Worm (Caenorhabditis elegans) whole organism, L1 larva: ENCODE results near the gene R07B7.12.

Experiments
- C16A3.4 ChIP-seq: fragments of 150-350 bp; optimal IDR thresholded peaks from 2 replicates; lab custom pipeline; 2014; ENCODE audit warnings: missing biosample characterization, missing genetic modification characterization
- Y116A8C.19 ChIP-seq: sonication (generic microtip); optimal IDR thresholded peaks from 2 replicates; lab custom pipeline; 2016; ENCODE audit warnings: missing compliant biosample characterization, missing genetic modification characterization, borderline replicate concordance
- aly-2 ChIP-seq: fragments of 150-350 bp; optimal IDR thresholded peaks from 2 replicates; lab custom pipeline; 2014; ENCODE audit warnings: missing biosample characterization, missing genetic modification characterization
- ama-1 ChIP-seq: fragments of 150-350 bp; optimal IDR thresholded peaks from 2 replicates; lab custom pipeline; 2014
- ceh-90 ChIP-seq: sonication (generic microtip); optimal IDR thresholded peaks from 2 replicates; lab custom pipeline; 2016; ENCODE audit warnings: missing genetic modification characterization, missing compliant biosample characterization
- dpl-1 ChIP-seq, 3 experiments: fragments of 150-350 bp in 2 of 3; sonication (generic microtip) in 1 of 3; optimal IDR thresholded peaks; 2 replicates each; lab custom pipeline; 2014 to 2017; ENCODE audit warnings: missing biosample characterization in 3 of 3, missing genetic modification characterization in 3 of 3, missing genetic modification reagents in 3 of 3
- dsc-1 ChIP-seq: sonication (generic microtip); optimal IDR thresholded peaks from 2 replicates; lab custom pipeline; 2016; ENCODE audit warnings: mild to moderate bottlenecking, missing genetic modification characterization, missing compliant biosample characterization
- efl-1 ChIP-seq, 4 experiments: fragments of 150-350 bp; optimal IDR thresholded peaks in 3 of 4; peaks in 1 of 4; 1 replicate in 1 of 4; 2 replicates in 3 of 4; lab custom pipeline; 2014; ENCODE audit warnings: missing biosample characterization in 2 of 4, missing genetic modification characterization in 2 of 4, missing genetic modification reagents in 2 of 4
- egl-13 ChIP-seq: sonication (generic microtip); optimal IDR thresholded peaks from 2 replicates; lab custom pipeline; 2016; ENCODE audit warnings: missing genotype, missing genetic modification reagents, missing genetic modification characterization, missing compliant biosample characterization
- egl-27 ChIP-seq, 2 experiments: fragments of 150-350 bp in 1 of 2; sonication (generic microtip); optimal IDR thresholded peaks; 3 replicates each; lab custom pipeline; 2017 to 2018; ENCODE audit warnings: missing biosample characterization in 2 of 2, missing genetic modification characterization in 2 of 2, missing genetic modification reagents in 2 of 2
- elt-2 ChIP-seq: sonication (generic microtip); optimal IDR thresholded peaks from 2 replicates; lab custom pipeline; 2016; ENCODE audit warnings: missing genetic modification characterization, mild to moderate bottlenecking, inconsistent platforms, missing compliant biosample characterization, missing genetic modification reagents
- elt-3 ChIP-seq, 6 experiments: fragments of 150-350 bp in 1 of 6; sonication (generic microtip); optimal IDR thresholded peaks; 2 replicates each; lab custom pipeline; 2017 to 2018; ENCODE audit warnings: missing biosample characterization in 6 of 6, missing genetic modification characterization in 6 of 6, inconsistent platforms in 1 of 6
- ets-5 ChIP-seq: fragments of 200-800 bp; sonication (Bioruptor generic); IDR thresholded peaks from 2 replicates; pipeline ENCODE4 v1.3.6; 2022; ENCODE audit warnings: missing genetic modification characterization, missing compliant biosample characterization
- grh-1 ChIP-seq: fragments of 200-800 bp; sonication (Bioruptor generic); IDR thresholded peaks from 2 replicates; pipeline ENCODE4 v1.3.6; 2022; ENCODE audit warnings: missing genetic modification reagents, missing genetic modification characterization, missing compliant biosample characterization
- hlh-17 ChIP-seq: fragments of 200-800 bp; sonication (Bioruptor generic); optimal IDR thresholded peaks from 2 replicates; lab custom pipeline; 2018; ENCODE audit warnings: missing genetic modification characterization, mild to moderate bottlenecking, missing compliant biosample characterization, moderate library complexity, borderline replicate concordance
- hpl-2 ChIP-seq: fragments of 150-350 bp; optimal IDR thresholded peaks from 2 replicates; lab custom pipeline; 2014; ENCODE audit warnings: missing biosample characterization, missing genetic modification reagents, missing genetic modification characterization
- jun-1 ChIP-seq: fragments of 150-350 bp; optimal IDR thresholded peaks from 2 replicates; lab custom pipeline; 2014; ENCODE audit warnings: missing biosample characterization, missing genetic modification reagents, missing genetic modification characterization
- lin-13 ChIP-seq: fragments of 150-350 bp; optimal IDR thresholded peaks from 2 replicates; lab custom pipeline; 2014; ENCODE audit warnings: missing biosample characterization, missing genetic modification reagents, missing genetic modification characterization
- lin-15B ChIP-seq: fragments of 150-350 bp; sonication (generic microtip); optimal IDR thresholded peaks from 3 replicates; lab custom pipeline; 2014; ENCODE audit warnings: missing biosample characterization, missing genetic modification characterization
- lin-35 ChIP-seq, 2 experiments: fragments of 150-350 bp; optimal IDR thresholded peaks; 2 replicates each; lab custom pipeline; 2014; ENCODE audit warnings: missing biosample characterization in 2 of 2, missing genetic modification characterization in 2 of 2, missing genetic modification reagents in 2 of 2
- lir-3 ChIP-seq: sonication (generic microtip); optimal IDR thresholded peaks from 2 replicates; lab custom pipeline; 2016; ENCODE audit warnings: mild to moderate bottlenecking, missing genetic modification characterization, moderate library complexity, missing compliant biosample characterization; ENCODE audit not compliant: poor library complexity
- mab-9 ChIP-seq: fragments of 200-800 bp; sonication (Bioruptor generic); IDR thresholded peaks from 2 replicates; pipeline ENCODE4 v1.3.6; 2022; ENCODE audit warnings: missing genetic modification reagents, missing genetic modification characterization, missing compliant biosample characterization
- mdl-1 ChIP-seq, 2 experiments: fragments of 150-350 bp; optimal IDR thresholded peaks; 2 replicates each; lab custom pipeline; 2014 to 2017; ENCODE audit warnings: missing biosample characterization in 2 of 2, missing genetic modification characterization in 2 of 2, inconsistent platforms in 1 of 2
- mep-1 ChIP-seq: fragments of 150-350 bp; optimal IDR thresholded peaks from 2 replicates; lab custom pipeline; 2014; ENCODE audit warnings: missing biosample characterization, missing genetic modification characterization
- nhr-20 ChIP-seq: sonication (generic microtip); optimal IDR thresholded peaks from 2 replicates; lab custom pipeline; 2016; ENCODE audit warnings: mild to moderate bottlenecking, missing genetic modification characterization, missing compliant biosample characterization
- nhr-28 ChIP-seq: fragments of 150-350 bp; optimal IDR thresholded peaks from 2 replicates; lab custom pipeline; 2014; ENCODE audit warnings: missing biosample characterization, missing genetic modification characterization
- nhr-47 ChIP-seq: sonication (generic microtip); optimal IDR thresholded peaks from 2 replicates; lab custom pipeline; 2016; ENCODE audit warnings: mild to moderate bottlenecking, missing genetic modification characterization, moderate library complexity, missing compliant biosample characterization
- nhr-71 ChIP-seq: sonication (generic microtip); optimal IDR thresholded peaks from 2 replicates; lab custom pipeline; 2016; ENCODE audit warnings: mild to moderate bottlenecking, missing genetic modification characterization, moderate library complexity, missing compliant biosample characterization
- nhr-76 ChIP-seq: sonication (generic microtip); optimal IDR thresholded peaks from 2 replicates; lab custom pipeline; 2017; ENCODE audit warnings: missing biosample characterization, missing genetic modification characterization
- pqm-1 ChIP-seq: sonication (generic microtip); optimal IDR thresholded peaks from 3 replicates; lab custom pipeline; 2017; ENCODE audit warnings: missing biosample characterization, missing genetic modification characterization
- rnt-1 ChIP-seq: sonication (generic microtip); optimal IDR thresholded peaks from 2 replicates; lab custom pipeline; 2016; ENCODE audit warnings: mild to moderate bottlenecking, missing genetic modification characterization, moderate library complexity, missing compliant biosample characterization
- snpc-4 ChIP-seq: fragments of 150-350 bp; optimal IDR thresholded peaks from 2 replicates; lab custom pipeline; 2014; ENCODE audit warnings: missing biosample characterization, missing genetic modification characterization
- snu-23 ChIP-seq: sonication (generic microtip); optimal IDR thresholded peaks from 2 replicates; lab custom pipeline; 2016; ENCODE audit warnings: missing genetic modification characterization, missing compliant biosample characterization
- tbx-2 ChIP-seq: sonication (generic microtip); optimal IDR thresholded peaks from 2 replicates; lab custom pipeline; 2016; ENCODE audit warnings: missing genetic modification characterization, missing compliant biosample characterization
- unc-130 ChIP-seq: fragments of 150-350 bp; optimal IDR thresholded peaks from 2 replicates; lab custom pipeline; 2017; ENCODE audit warnings: missing biosample characterization, missing genetic modification characterization, inconsistent platforms
- unc-30 ChIP-seq: sonication (generic microtip); optimal IDR thresholded peaks from 2 replicates; lab custom pipeline; 2017; ENCODE audit warnings: missing biosample characterization, missing genetic modification characterization
- unc-86 ChIP-seq: sonication (generic microtip); optimal IDR thresholded peaks from 2 replicates; lab custom pipeline; 2016; ENCODE audit warnings: missing genetic modification characterization, missing compliant biosample characterization
- unc-98 ChIP-seq: fragments of 200-800 bp; sonication (Bioruptor generic); IDR thresholded peaks from 2 replicates; pipeline ENCODE4 v1.3.6; 2022; ENCODE audit warnings: missing genetic modification characterization, missing compliant biosample characterization
- vab-15 ChIP-seq: sonication (generic microtip); optimal IDR thresholded peaks from 2 replicates; lab custom pipeline; 2017; ENCODE audit warnings: missing genotype, mild to moderate bottlenecking, missing genetic modification characterization, missing compliant biosample characterization
- ztf-11 ChIP-seq, 2 experiments: sonication (generic microtip); optimal IDR thresholded peaks; 2 replicates each; lab custom pipeline; 2016 to 2017; ENCODE audit warnings: missing genetic modification characterization in 2 of 2, missing biosample characterization in 1 of 2, missing compliant biosample characterization in 1 of 2

Gene R07B7.12

ce11 chrV:12071483-12071882 is 17.4 kb upstream of the R07B7.12 start (continued):
- no peak for TF ChIP-seq hpl-2 (GFP tag; lab: Kevin White, UChicago)
- no peak for TF ChIP-seq lin-15B
- no peak for TF ChIP-seq nhr-76 (tag; lab: Kevin White, UChicago)
- no peak for TF ChIP-seq hlh-17 (GFP tag; lab: Kevin White, UChicago)
- no peak for TF ChIP-seq ama-1
- TF ChIP-seq unc-86 (tag; lab: Kevin White, UChicago): no peak
- peak; percentile 66 for TF ChIP-seq snu-23 (GFP tag; lab: Kevin White, UChicago)
- no peak for TF ChIP-seq aly-2 (tag; lab: Kevin White, UChicago)
- TF ChIP-seq elt-3 (tag; optimal IDR thresholded peaks at IDR 0.05; lab: Kevin White, UChicago): peak in 4 of 6 experiments; percentile 41 to 93 (median 89)
- TF ChIP-seq nhr-47 (tag; lab: Kevin White, UChicago): no peak
- peak; percentile 59 for TF ChIP-seq nhr-71
- TF ChIP-seq mep-1: peak; percentile 46
- TF ChIP-seq vab-15: no peak
- no peak for TF ChIP-seq tbx-2 (tag; lab: Kevin White, UChicago)
- TF ChIP-seq pqm-1: no peak
- TF ChIP-seq jun-1 (tag; lab: Kevin White, UChicago): no peak
- TF ChIP-seq dpl-1 (GFP tag; optimal IDR thresholded peaks at IDR 0.05; lab: Kevin White, UChicago): no peak
- no peak for TF ChIP-seq ceh-90
- peak in 1 of 2 experiments; percentile 38 for TF ChIP-seq lin-35 (GFP tag; optimal IDR thresholded peaks at IDR 0.05; lab: Kevin White, UChicago)
- no peak for TF ChIP-seq grh-1
- no peak for TF ChIP-seq Y116A8C.19 (tag; lab: Kevin White, UChicago)
- no peak for TF ChIP-seq snpc-4 (tag; lab: Kevin White, UChicago)
- TF ChIP-seq C16A3.4 (tag; lab: Kevin White, UChicago): peak; percentile 16
- TF ChIP-seq lir-3 (tag; lab: Kevin White, UChicago): no peak
- TF ChIP-seq egl-27 (tag; optimal IDR thresholded peaks at IDR 0.05; lab: Kevin White, UChicago): no peak
- TF ChIP-seq unc-130: peak; percentile 35
- peak; percentile 79 for TF ChIP-seq nhr-20 (tag; lab: Kevin White, UChicago)
- TF ChIP-seq ztf-11 (tag; optimal IDR thresholded peaks at IDR 0.05; lab: Kevin White, UChicago): no peak
- no peak for TF ChIP-seq nhr-28
- peak in 1 of 2 experiments; percentile 79 for TF ChIP-seq mdl-1 (tag; optimal IDR thresholded peaks at IDR 0.05; lab: Kevin White, UChicago)
- no peak for TF ChIP-seq mab-9 (GFP tag; lab: Robert Waterston, UW)
- TF ChIP-seq ets-5 (GFP tag; lab: Robert Waterston, UW): no peak
- TF ChIP-seq dsc-1 (tag; lab: Kevin White, UChicago): no peak
- TF ChIP-seq, all 84 proteins: peak for 13

ce11 chrV:12074886-12075285 is 14.0 kb upstream of the R07B7.12 start, which contains the start of gene R07B7.6:
Gene R07B7.6 (minus strand): TSS chrV:12074986.
- no peak for TF ChIP-seq aly-2 (tag; lab: Kevin White, UChicago)
- TF ChIP-seq lin-13 (GFP tag; lab: Kevin White, UChicago): no peak
- no peak for TF ChIP-seq rnt-1 (tag; lab: Kevin White, UChicago)
- no peak for TF ChIP-seq unc-98 (GFP tag; lab: Robert Waterston, UW)
- TF ChIP-seq unc-30 (tag; lab: Kevin White, UChicago): no peak
- no peak for TF ChIP-seq snu-23 (GFP tag; lab: Kevin White, UChicago)

ce11 chrV:12075983-12076382 is 12.9 kb upstream of the R07B7.12 start:
- TF ChIP-seq elt-2 (tag; lab: Kevin White, UChicago) (peak; percentile 29), egl-13 (tag; lab: Kevin White, UChicago) (no peak), efl-1 (optimal IDR thresholded peaks at IDR 0.05; lab: Kevin White, UChicago) (no peak), efl-1 (GFP tag; optimal IDR thresholded peaks at IDR 0.05 in 1 of 2; lab: Kevin White, UChicago) (peak in 1 of 2 experiments; percentile 45), dsc-1 (tag; lab: Kevin White, UChicago) (no peak)
